Fruit fly (Drosophila melanogaster) Kc167 (cell line): ENCODE results near the gene Tep3.

Experiments used
- Myc ChIP-seq: fragments of >200 bp; optimal IDR thresholded peaks from 2 replicates; lab custom pipeline; 2017; ENCODE audit warnings: missing external identifiers
- Sin3A ChIP-seq: fragments of >200 bp; optimal IDR thresholded peaks from 2 replicates; lab custom pipeline; 2018; ENCODE audit warnings: missing external identifiers
- h ChIP-seq: fragments of >200 bp; optimal IDR thresholded peaks from 3 replicates; lab custom pipeline; 2018; ENCODE audit warnings: missing external identifiers
- insv ChIP-seq: fragments of >200 bp; optimal IDR thresholded peaks from 3 replicates; lab custom pipeline; 2018; ENCODE audit warnings: missing external identifiers
- psq ChIP-seq: fragments of >200 bp; optimal IDR thresholded peaks from 2 replicates; lab custom pipeline; 2017; ENCODE audit warnings: missing external identifiers
- ttk ChIP-seq: sonication (Bioruptor generic); optimal IDR thresholded peaks from 2 replicates; lab custom pipeline; 2017; ENCODE audit warnings: missing external identifiers

dm6 chr2L:7685290-7685689 lies 17.3 kb upstream of the Tep3 start:
- TF ChIP-seq psq (lab: Kevin White, UChicago) (no peak), Myc (lab: Kevin White, UChicago) (no peak), Sin3A (no peak), insv (lab: Kevin White, UChicago) (no peak), ttk (lab: Kevin White, UChicago) (no peak), h (lab: Kevin White, UChicago) (no peak)
